Worm (Caenorhabditis elegans): Measurements from ENCODE around the gene clec-49.

ce11 chrV:19708849-19709248 is 42.2 kb downstream of the clec-49 start, which contains the start of gene srv-3:
- no peak for TF ChIP-seq ama-1 (optimal IDR thresholded peaks at IDR 0.05)
- no peak for TF ChIP-seq daf-12 (tag; optimal IDR thresholded peaks at IDR 0.05)
- TF ChIP-seq nhr-25 (tag; optimal IDR thresholded peaks at IDR 0.05), result no peak
- TF ChIP-seq elt-1 (tag; optimal IDR thresholded peaks at IDR 0.05), result no peak
- no peak for TF ChIP-seq tbx-2 (tag; optimal IDR thresholded peaks at IDR 0.05)

Data from whole organism, L3 larva.